Worm (Caenorhabditis elegans) whole organism, L1 larva: ENCODE measurements around the gene M04G7.2.

ENCODE experiments used
- C04F5.9 ChIP-seq: sonication (generic microtip); optimal IDR thresholded peaks from 2 replicates; lab custom pipeline; 2016; ENCODE audit warnings: missing genetic modification characterization, missing compliant biosample characterization
- C16A3.4 ChIP-seq: fragments of 150-350 bp; optimal IDR thresholded peaks from 2 replicates; lab custom pipeline; 2014; ENCODE audit warnings: missing biosample characterization, missing genetic modification characterization
- Y116A8C.19 ChIP-seq: sonication (generic microtip); optimal IDR thresholded peaks from 2 replicates; lab custom pipeline; 2016; ENCODE audit warnings: missing compliant biosample characterization, missing genetic modification characterization, borderline replicate concordance
- aha-1 ChIP-seq: fragments of 150-350 bp; optimal IDR thresholded peaks from 2 replicates; lab custom pipeline; 2014; ENCODE audit warnings: missing biosample characterization, missing genetic modification characterization
- alr-1 ChIP-seq: fragments of 200-800 bp; sonication (Bioruptor generic); optimal IDR thresholded peaks from 2 replicates; lab custom pipeline; 2018; ENCODE audit warnings: borderline replicate concordance, mild to moderate bottlenecking, missing genetic modification characterization, missing compliant biosample characterization
- aly-2 ChIP-seq: fragments of 150-350 bp; optimal IDR thresholded peaks from 2 replicates; lab custom pipeline; 2014; ENCODE audit warnings: missing biosample characterization, missing genetic modification characterization
- blmp-1 ChIP-seq: fragments of 150-350 bp; optimal IDR thresholded peaks from 2 replicates; lab custom pipeline; 2014; ENCODE audit warnings: missing biosample characterization, missing genetic modification characterization
- ceh-82 ChIP-seq, 3 experiments: fragments of 150-350 bp in 1 of 3; sonication (generic microtip) in 2 of 3; optimal IDR thresholded peaks; 2 replicates each; lab custom pipeline; 2014 to 2017; ENCODE audit warnings: missing biosample characterization in 3 of 3, missing genetic modification characterization in 3 of 3
- ceh-88 ChIP-seq: fragments of 200-800 bp; sonication (Bioruptor generic); IDR thresholded peaks from 2 replicates; pipeline ENCODE4 v1.3.6; 2022; ENCODE audit warnings: missing genetic modification characterization, missing compliant biosample characterization
- ceh-90 ChIP-seq: sonication (generic microtip); optimal IDR thresholded peaks from 2 replicates; lab custom pipeline; 2016; ENCODE audit warnings: missing genetic modification characterization, missing compliant biosample characterization
- dpl-1 ChIP-seq, 3 experiments: fragments of 150-350 bp in 2 of 3; sonication (generic microtip) in 1 of 3; optimal IDR thresholded peaks; 2 replicates each; lab custom pipeline; 2014 to 2017; ENCODE audit warnings: missing biosample characterization in 3 of 3, missing genetic modification characterization in 3 of 3, missing genetic modification reagents in 3 of 3
- dsc-1 ChIP-seq: sonication (generic microtip); optimal IDR thresholded peaks from 2 replicates; lab custom pipeline; 2016; ENCODE audit warnings: mild to moderate bottlenecking, missing genetic modification characterization, missing compliant biosample characterization
- efl-1 ChIP-seq, 4 experiments: fragments of 150-350 bp; optimal IDR thresholded peaks in 3 of 4; peaks in 1 of 4; 1 replicate in 1 of 4; 2 replicates in 3 of 4; lab custom pipeline; 2014; ENCODE audit warnings: missing biosample characterization in 2 of 4, missing genetic modification characterization in 2 of 4, missing genetic modification reagents in 2 of 4
- efl-3 ChIP-seq: fragments of 200-800 bp; sonication (Bioruptor generic); optimal IDR thresholded peaks from 2 replicates; lab custom pipeline; 2018; ENCODE audit warnings: mild to moderate bottlenecking, missing genetic modification characterization, missing compliant biosample characterization
- egl-13 ChIP-seq: sonication (generic microtip); optimal IDR thresholded peaks from 2 replicates; lab custom pipeline; 2016; ENCODE audit warnings: missing genotype, missing genetic modification reagents, missing genetic modification characterization, missing compliant biosample characterization
- elt-3 ChIP-seq, 6 experiments: fragments of 150-350 bp in 1 of 6; sonication (generic microtip); optimal IDR thresholded peaks; 2 replicates each; lab custom pipeline; 2017 to 2018; ENCODE audit warnings: missing biosample characterization in 6 of 6, missing genetic modification characterization in 6 of 6, inconsistent platforms in 1 of 6
- fkh-8 ChIP-seq: sonication (generic microtip); optimal IDR thresholded peaks from 2 replicates; lab custom pipeline; 2016; ENCODE audit warnings: mild to moderate bottlenecking, missing genetic modification characterization, missing compliant biosample characterization
- grh-1 ChIP-seq: fragments of 200-800 bp; sonication (Bioruptor generic); IDR thresholded peaks from 2 replicates; pipeline ENCODE4 v1.3.6; 2022; ENCODE audit warnings: missing genetic modification reagents, missing genetic modification characterization, missing compliant biosample characterization
- hlh-17 ChIP-seq: fragments of 200-800 bp; sonication (Bioruptor generic); optimal IDR thresholded peaks from 2 replicates; lab custom pipeline; 2018; ENCODE audit warnings: missing genetic modification characterization, mild to moderate bottlenecking, missing compliant biosample characterization, moderate library complexity, borderline replicate concordance
- hlh-4 ChIP-seq: sonication (generic microtip); optimal IDR thresholded peaks from 2 replicates; lab custom pipeline; 2016; ENCODE audit warnings: mild to moderate bottlenecking, missing genetic modification characterization, missing compliant biosample characterization
- isw-1 ChIP-seq: fragments of 200-800 bp; sonication (Bioruptor generic); IDR thresholded peaks from 2 replicates; pipeline ENCODE4 v1.3.6; 2022; ENCODE audit warnings: missing genetic modification characterization, missing compliant biosample characterization
- lin-15B ChIP-seq: fragments of 150-350 bp; sonication (generic microtip); optimal IDR thresholded peaks from 3 replicates; lab custom pipeline; 2014; ENCODE audit warnings: missing biosample characterization, missing genetic modification characterization
- lin-35 ChIP-seq, 2 experiments: fragments of 150-350 bp; optimal IDR thresholded peaks; 2 replicates each; lab custom pipeline; 2014; ENCODE audit warnings: missing biosample characterization in 2 of 2, missing genetic modification characterization in 2 of 2, missing genetic modification reagents in 2 of 2
- lsy-2 ChIP-seq, 2 experiments: fragments of 150-350 bp; optimal IDR thresholded peaks; 2 replicates each; lab custom pipeline; 2014; ENCODE audit warnings: missing biosample characterization in 2 of 2, missing genetic modification characterization in 2 of 2
- mab-9 ChIP-seq: fragments of 200-800 bp; sonication (Bioruptor generic); IDR thresholded peaks from 2 replicates; pipeline ENCODE4 v1.3.6; 2022; ENCODE audit warnings: missing genetic modification reagents, missing genetic modification characterization, missing compliant biosample characterization
- mef-2 ChIP-seq: fragments of 150-350 bp; optimal IDR thresholded peaks from 2 replicates; lab custom pipeline; 2014; ENCODE audit warnings: missing biosample characterization, missing genetic modification characterization
- nhr-20 ChIP-seq: sonication (generic microtip); optimal IDR thresholded peaks from 2 replicates; lab custom pipeline; 2016; ENCODE audit warnings: mild to moderate bottlenecking, missing genetic modification characterization, missing compliant biosample characterization
- nhr-47 ChIP-seq: sonication (generic microtip); optimal IDR thresholded peaks from 2 replicates; lab custom pipeline; 2016; ENCODE audit warnings: mild to moderate bottlenecking, missing genetic modification characterization, moderate library complexity, missing compliant biosample characterization
- nhr-71 ChIP-seq: sonication (generic microtip); optimal IDR thresholded peaks from 2 replicates; lab custom pipeline; 2016; ENCODE audit warnings: mild to moderate bottlenecking, missing genetic modification characterization, moderate library complexity, missing compliant biosample characterization
- nhr-90 ChIP-seq: sonication (generic microtip); optimal IDR thresholded peaks from 2 replicates; lab custom pipeline; 2016; ENCODE audit warnings: mild to moderate bottlenecking, missing genetic modification characterization, missing compliant biosample characterization; ENCODE audit not compliant: poor library complexity
- pag-3 ChIP-seq: sonication (generic microtip); optimal IDR thresholded peaks from 2 replicates; lab custom pipeline; 2017; ENCODE audit warnings: missing genetic modification characterization, mild to moderate bottlenecking, missing compliant biosample characterization, antibody characterized with exemption, borderline replicate concordance; ENCODE audit not compliant: insufficient read depth
- pax-3 ChIP-seq: fragments of 200-800 bp; sonication (Bioruptor generic); optimal IDR thresholded peaks from 2 replicates; lab custom pipeline; 2018; ENCODE audit warnings: mild to moderate bottlenecking, missing genetic modification characterization, moderate library complexity, missing compliant biosample characterization
- rnt-1 ChIP-seq: sonication (generic microtip); optimal IDR thresholded peaks from 2 replicates; lab custom pipeline; 2016; ENCODE audit warnings: mild to moderate bottlenecking, missing genetic modification characterization, moderate library complexity, missing compliant biosample characterization
- skn-1 ChIP-seq: fragments of 150-350 bp; optimal IDR thresholded peaks from 2 replicates; lab custom pipeline; 2014; ENCODE audit warnings: missing biosample characterization, missing genetic modification characterization
- snpc-4 ChIP-seq: fragments of 150-350 bp; optimal IDR thresholded peaks from 2 replicates; lab custom pipeline; 2014; ENCODE audit warnings: missing biosample characterization, missing genetic modification characterization
- snu-23 ChIP-seq: sonication (generic microtip); optimal IDR thresholded peaks from 2 replicates; lab custom pipeline; 2016; ENCODE audit warnings: missing genetic modification characterization, missing compliant biosample characterization
- sptf-1 ChIP-seq: fragments of 150-350 bp; optimal IDR thresholded peaks from 2 replicates; lab custom pipeline; 2014; ENCODE audit warnings: missing biosample characterization, missing genetic modification characterization
- sup-37 ChIP-seq: fragments of 200-800 bp; sonication (Bioruptor generic); optimal IDR thresholded peaks from 2 replicates; lab custom pipeline; 2018; ENCODE audit warnings: mild to moderate bottlenecking, missing genetic modification characterization, missing compliant biosample characterization
- tbx-2 ChIP-seq: sonication (generic microtip); optimal IDR thresholded peaks from 2 replicates; lab custom pipeline; 2016; ENCODE audit warnings: missing genetic modification characterization, missing compliant biosample characterization
- tlp-1 ChIP-seq: fragments of 150-350 bp; optimal IDR thresholded peaks from 2 replicates; lab custom pipeline; 2014; ENCODE audit warnings: missing biosample characterization, missing genetic modification characterization
- unc-62 ChIP-seq: fragments of 150-350 bp; optimal IDR thresholded peaks from 2 replicates; lab custom pipeline; 2014; ENCODE audit warnings: missing biosample characterization, missing genetic modification reagents, missing genetic modification characterization
- unc-98 ChIP-seq: fragments of 200-800 bp; sonication (Bioruptor generic); IDR thresholded peaks from 2 replicates; pipeline ENCODE4 v1.3.6; 2022; ENCODE audit warnings: missing genetic modification characterization, missing compliant biosample characterization
- vab-15 ChIP-seq: sonication (generic microtip); optimal IDR thresholded peaks from 2 replicates; lab custom pipeline; 2017; ENCODE audit warnings: missing genotype, mild to moderate bottlenecking, missing genetic modification characterization, missing compliant biosample characterization
- xbp-1 ChIP-seq: sonication (generic microtip); optimal IDR thresholded peaks from 2 replicates; lab custom pipeline; 2016; ENCODE audit warnings: missing genetic modification characterization, missing compliant biosample characterization

M04G7.2 gene

ce11 chrIV:425546-425945 is 35.3 kb downstream of the M04G7.2 start:
- TF ChIP-seq rnt-1 (tag; lab: Kevin White, UChicago): peak; percentile 10
- no peak for TF ChIP-seq egl-13 (tag; lab: Kevin White, UChicago)
- 0 out of 2 replicates have a peak, but pooled peaks have one; percentile 5 for TF ChIP-seq isw-1
- peak; percentile 62 to 67 for TF ChIP-seq efl-1 (optimal IDR thresholded peaks at IDR 0.05; lab: Kevin White, UChicago)
- TF ChIP-seq efl-1 (GFP tag; optimal IDR thresholded peaks at IDR 0.05 in 1 of 2; lab: Kevin White, UChicago): peak; percentile 70 to 88
- TF ChIP-seq xbp-1 (tag; lab: Kevin White, UChicago): peak; percentile 25
- TF ChIP-seq lin-35 (GFP tag; optimal IDR thresholded peaks at IDR 0.05; lab: Kevin White, UChicago): peak; percentile 71 to 77
- TF ChIP-seq sup-37: no peak
- TF ChIP-seq tbx-2 (tag; lab: Kevin White, UChicago): peak; percentile 11
- TF ChIP-seq mab-9 (GFP tag; lab: Robert Waterston, UW): no peak
- no peak for TF ChIP-seq pax-3 (tag; lab: Kevin White, UChicago)
- no peak for TF ChIP-seq vab-15 (tag; lab: Kevin White, UChicago)
- peak; percentile 5 for TF ChIP-seq lin-15B (tag; lab: Kevin White, UChicago)
- no peak for TF ChIP-seq alr-1 (tag; lab: Kevin White, UChicago)
- no peak for TF ChIP-seq C04F5.9 (tag; lab: Kevin White, UChicago)
- TF ChIP-seq ceh-88 (GFP tag; lab: Robert Waterston, UW): no peak
- TF ChIP-seq Y116A8C.19 (tag; lab: Kevin White, UChicago): no peak
- no peak for TF ChIP-seq blmp-1
- peak; percentile 35 for TF ChIP-seq skn-1
- peak in 1 of 6 experiments; percentile 59 for TF ChIP-seq elt-3 (tag; optimal IDR thresholded peaks at IDR 0.05; lab: Kevin White, UChicago)
- TF ChIP-seq snu-23: peak; percentile 40
- TF ChIP-seq tlp-1: no peak
- TF ChIP-seq snpc-4: peak; percentile 1
- TF ChIP-seq lsy-2 (tag; optimal IDR thresholded peaks at IDR 0.05; lab: Kevin White, UChicago): peak; percentile 51 to 82
- no peak for TF ChIP-seq aly-2 (tag; lab: Kevin White, UChicago)
- TF ChIP-seq C16A3.4: peak; percentile 53
- TF ChIP-seq dpl-1 (GFP tag; optimal IDR thresholded peaks at IDR 0.05; lab: Kevin White, UChicago): peak; percentile 49 to 76 (median 64)
- TF ChIP-seq nhr-71 (tag; lab: Kevin White, UChicago): peak; percentile 28
- TF ChIP-seq aha-1 (tag; lab: Kevin White, UChicago): no peak
- no peak for TF ChIP-seq sptf-1 (tag; lab: Kevin White, UChicago)
- peak; percentile 28 for TF ChIP-seq nhr-47 (tag; lab: Kevin White, UChicago)
- no peak for TF ChIP-seq grh-1
- TF ChIP-seq mef-2 (tag; lab: Kevin White, UChicago): no peak
- TF ChIP-seq ceh-82 (tag; optimal IDR thresholded peaks at IDR 0.05; lab: Kevin White, UChicago): peak in 2 of 3 experiments; percentile 12 to 54
- TF ChIP-seq nhr-90: no peak

- TF ChIP-seq hlh-17 (GFP tag; lab: Kevin White, UChicago) (no peak), fkh-8 (tag; lab: Kevin White, UChicago) (peak; percentile 64), dsc-1 (tag; lab: Kevin White, UChicago) (peak; percentile 55), ceh-90 (tag; lab: Kevin White, UChicago) (no peak), C04F5.9 (tag; lab: Kevin White, UChicago) (no peak)
- TF ChIP-seq, all 84 proteins: peak for 2
Observed at ce11 chrIV:425052-425451, 35.8 kb downstream of the M04G7.2 start, which contains the start of gene daf-18. daf-18 (minus strand) TSS chrIV:425177.

ce11 chrIV:422112-422511 is 38.7 kb downstream of the M04G7.2 start:
- no peak for TF ChIP-seq nhr-20 (tag; lab: Kevin White, UChicago)
- TF ChIP-seq pag-3 (tag; lab: Kevin White, UChicago): no peak
- TF ChIP-seq efl-3 (GFP tag; lab: Kevin White, UChicago): no peak
- no peak for TF ChIP-seq hlh-4 (tag; lab: Kevin White, UChicago)
- no peak for TF ChIP-seq unc-98 (GFP tag; lab: Robert Waterston, UW)
- TF ChIP-seq ceh-90 (tag; lab: Kevin White, UChicago): no peak
- TF ChIP-seq vab-15 (tag; lab: Kevin White, UChicago): no peak
- TF ChIP-seq nhr-90: no peak
- no peak for TF ChIP-seq unc-62 (GFP tag; lab: Kevin White, UChicago)
